Worm (Caenorhabditis elegans) whole organism, young adult: ENCODE measurements around the gene Y41C4A.18.

Source experiments
- B0019.2 ChIP-seq: fragments of 200-800 bp; sonication (Bioruptor generic); conservative IDR thresholded peaks from 2 replicates; pipeline ENCODE4 v1.3.6; 2022; ENCODE audit warnings: missing genetic modification reagents, missing genetic modification characterization, missing compliant biosample characterization
- C06A6.2 ChIP-seq: fragments of 200-800 bp; sonication (Bioruptor generic); conservative IDR thresholded peaks from 2 replicates; pipeline ENCODE4 v1.3.6; 2022; ENCODE audit warnings: missing genetic modification characterization, missing compliant biosample characterization
- F10E7.11 ChIP-seq: sonication (generic microtip); optimal IDR thresholded peaks from 2 replicates; lab custom pipeline; 2017; ENCODE audit warnings: mild to moderate bottlenecking, missing genetic modification characterization, moderate library complexity, missing compliant biosample characterization
- F37B4.10 ChIP-seq: fragments of 200-800 bp; sonication (Bioruptor generic); IDR thresholded peaks from 2 replicates; pipeline ENCODE4 v1.3.6; 2022; ENCODE audit warnings: missing genetic modification characterization, missing compliant biosample characterization
- F39B2.1 ChIP-seq: fragments of 200-800 bp; sonication (Bioruptor generic); IDR thresholded peaks from 2 replicates; pipeline ENCODE4 v1.3.6; 2022; ENCODE audit warnings: missing genetic modification reagents, missing genetic modification characterization, missing compliant biosample characterization
- F57A8.1 ChIP-seq: fragments of 200-800 bp; sonication (Bioruptor generic); optimal IDR thresholded peaks from 2 replicates; lab custom pipeline; 2018; ENCODE audit warnings: mild to moderate bottlenecking, missing genetic modification characterization, moderate library complexity, missing compliant biosample characterization
- K11D2.4 ChIP-seq: fragments of 200-800 bp; sonication (Bioruptor generic); IDR thresholded peaks from 2 replicates; pipeline ENCODE4 v1.3.6; 2022; ENCODE audit warnings: missing genetic modification reagents, missing genetic modification characterization, missing compliant biosample characterization
- K12H6.12 ChIP-seq: fragments of 200-800 bp; sonication (Bioruptor generic); optimal IDR thresholded peaks from 2 replicates; lab custom pipeline; 2018; ENCODE audit warnings: mild to moderate bottlenecking, missing genetic modification characterization, missing compliant biosample characterization
- T07F8.4 ChIP-seq: sonication (generic microtip); optimal IDR thresholded peaks from 2 replicates; lab custom pipeline; 2016; ENCODE audit warnings: mild to moderate bottlenecking, missing genetic modification characterization, moderate library complexity, missing compliant biosample characterization
- Y53F4B.3 ChIP-seq: fragments of 200-800 bp; sonication (Bioruptor generic); IDR thresholded peaks from 2 replicates; pipeline ENCODE4 v1.3.6; 2022; ENCODE audit warnings: missing genetic modification reagents, missing genetic modification characterization, missing compliant biosample characterization
- Y95B8A.8 ChIP-seq: fragments of 200-800 bp; sonication (Bioruptor generic); IDR thresholded peaks from 2 replicates; pipeline ENCODE4 v1.3.6; 2022; ENCODE audit warnings: missing genetic modification reagents, missing genetic modification characterization, missing compliant biosample characterization
- akir-1 ChIP-seq: fragments of 200-800 bp; sonication (Bioruptor generic); optimal IDR thresholded peaks from 2 replicates; lab custom pipeline; 2018; ENCODE audit warnings: mild to moderate bottlenecking, missing genetic modification characterization, moderate library complexity, missing compliant biosample characterization
- ama-1 ChIP-seq, 3 experiments: fragments of 150-350 bp in 1 of 3; sonication (generic microtip) in 2 of 3; optimal IDR thresholded peaks; 2 replicates each; lab custom pipeline; 2014 to 2018; ENCODE audit warnings: missing biosample characterization in 2 of 3, missing genetic modification characterization in 2 of 3, missing genetic modification reagents in 2 of 3
- athp-1 ChIP-seq: sonication (generic microtip); optimal IDR thresholded peaks from 2 replicates; lab custom pipeline; 2017; ENCODE audit warnings: mild to moderate bottlenecking, missing genetic modification characterization, missing compliant biosample characterization
- attf-5 ChIP-seq: fragments of 200-800 bp; sonication (Bioruptor generic); optimal IDR thresholded peaks from 2 replicates; lab custom pipeline; 2018; ENCODE audit warnings: mild to moderate bottlenecking, missing genetic modification characterization, missing compliant biosample characterization
- ccch-3 ChIP-seq: fragments of 200-800 bp; sonication (Bioruptor generic); optimal IDR thresholded peaks from 2 replicates; lab custom pipeline; 2018; ENCODE audit warnings: mild to moderate bottlenecking, missing genetic modification characterization, missing compliant biosample characterization
- cebp-1 ChIP-seq, 2 experiments: fragments of 200-800 bp in 1 of 2; sonication (Bioruptor generic) in 1 of 2; sonication (generic microtip) in 1 of 2; IDR thresholded peaks in 1 of 2; optimal IDR thresholded peaks in 1 of 2; 2 replicates each; pipeline versions ENCODE4 v1.3.6 to Lab custom; 2017 to 2022; ENCODE audit warnings: missing compliant biosample characterization in 2 of 2, missing genetic modification characterization in 2 of 2, mild to moderate bottlenecking in 1 of 2, missing genetic modification reagents in 1 of 2, moderate library complexity in 1 of 2
- ceh-27 ChIP-seq: fragments of 200-800 bp; sonication (Bioruptor generic); optimal IDR thresholded peaks from 2 replicates; lab custom pipeline; 2018; ENCODE audit warnings: mild to moderate bottlenecking, missing genetic modification characterization, moderate library complexity, missing compliant biosample characterization
- ceh-40 ChIP-seq: fragments of 200-800 bp; sonication (Bioruptor generic); IDR thresholded peaks from 2 replicates; pipeline ENCODE4 v1.3.6; 2022; ENCODE audit warnings: missing genetic modification characterization, missing compliant biosample characterization
- ceh-79 ChIP-seq: sonication (generic microtip); optimal IDR thresholded peaks from 2 replicates; lab custom pipeline; 2017; ENCODE audit warnings: mild to moderate bottlenecking, missing genetic modification characterization, missing compliant biosample characterization
- egl-44 ChIP-seq: fragments of 200-800 bp; sonication (Bioruptor generic); IDR thresholded peaks from 2 replicates; pipeline ENCODE4 v1.3.6; 2022; ENCODE audit warnings: missing genetic modification reagents, missing genetic modification characterization, missing compliant biosample characterization
- ekl-4 ChIP-seq: fragments of 200-800 bp; sonication (Bioruptor generic); IDR thresholded peaks from 2 replicates; pipeline ENCODE4 v1.3.6; 2022; ENCODE audit warnings: missing genetic modification reagents, missing genetic modification characterization, missing compliant biosample characterization
- fkh-3 ChIP-seq: sonication (generic microtip); optimal IDR thresholded peaks from 2 replicates; lab custom pipeline; 2016; ENCODE audit warnings: mild to moderate bottlenecking, missing genetic modification characterization, missing compliant biosample characterization
- hmg-1.2 ChIP-seq: fragments of 200-800 bp; sonication (Bioruptor generic); IDR thresholded peaks from 2 replicates; pipeline ENCODE4 v1.3.6; 2022; ENCODE audit warnings: missing genetic modification reagents, missing genetic modification characterization, missing compliant biosample characterization
- hmg-20 ChIP-seq: fragments of 200-800 bp; sonication (Bioruptor generic); IDR thresholded peaks from 2 replicates; pipeline ENCODE4 v1.3.6; 2022; ENCODE audit warnings: missing genetic modification reagents, missing genetic modification characterization, missing compliant biosample characterization
- hrde-1 ChIP-seq: sonication (generic microtip); optimal IDR thresholded peaks from 2 replicates; lab custom pipeline; 2016; ENCODE audit warnings: missing genetic modification characterization, mild to moderate bottlenecking, missing compliant biosample characterization, moderate library complexity, missing genotype, missing genetic modification reagents, borderline replicate concordance
- lag-1 ChIP-seq: fragments of 200-800 bp; sonication (Bioruptor generic); IDR thresholded peaks from 2 replicates; pipeline ENCODE4 v1.3.6; 2022; ENCODE audit warnings: missing genetic modification reagents, missing genetic modification characterization, missing compliant biosample characterization
- let-526 ChIP-seq: fragments of 200-800 bp; sonication (Bioruptor generic); IDR thresholded peaks from 2 replicates; pipeline ENCODE4 v1.3.6; 2022; ENCODE audit warnings: missing genetic modification reagents, missing genetic modification characterization, missing compliant biosample characterization
- let-607 ChIP-seq, 2 experiments: fragments of 200-800 bp in 1 of 2; sonication (Bioruptor generic) in 1 of 2; sonication (generic microtip) in 1 of 2; optimal IDR thresholded peaks; 2 replicates each; lab custom pipeline; 2016 to 2018; ENCODE audit warnings: mild to moderate bottlenecking in 2 of 2, missing compliant biosample characterization in 2 of 2, missing genetic modification characterization in 2 of 2, moderate library complexity in 2 of 2, missing genotype in 1 of 2
- lin-35 ChIP-seq, 3 experiments: fragments of 150-350 bp in 2 of 3; sonication (generic microtip) in 1 of 3; optimal IDR thresholded peaks; 2 replicates each; lab custom pipeline; 2014 to 2018; ENCODE audit warnings: missing biosample characterization in 3 of 3, missing genetic modification characterization in 3 of 3, missing genetic modification reagents in 3 of 3
- lin-40 ChIP-seq: sonication (generic microtip); optimal IDR thresholded peaks from 2 replicates; lab custom pipeline; 2016; ENCODE audit warnings: missing genetic modification characterization, mild to moderate bottlenecking, missing compliant biosample characterization, missing genotype, missing genetic modification reagents
- lin-54 ChIP-seq: fragments of 200-800 bp; sonication (Bioruptor generic); optimal IDR thresholded peaks from 2 replicates; lab custom pipeline; 2018; ENCODE audit warnings: mild to moderate bottlenecking, missing genetic modification characterization, missing compliant biosample characterization
- lir-1 ChIP-seq: fragments of 200-800 bp; sonication (Bioruptor generic); conservative IDR thresholded peaks from 2 replicates; pipeline ENCODE4 v1.3.6; 2022; ENCODE audit warnings: missing genetic modification reagents, missing genetic modification characterization, missing compliant biosample characterization
- lsl-1 ChIP-seq: fragments of 200-800 bp; sonication (Bioruptor generic); optimal IDR thresholded peaks from 2 replicates; lab custom pipeline; 2018; ENCODE audit warnings: mild to moderate bottlenecking, missing genetic modification characterization, moderate library complexity, missing compliant biosample characterization
- mcd-1 ChIP-seq: fragments of 200-800 bp; sonication (Bioruptor generic); IDR thresholded peaks from 2 replicates; pipeline ENCODE4 v1.3.6; 2022; ENCODE audit warnings: missing genetic modification reagents, missing genetic modification characterization, missing compliant biosample characterization
- nfyb-1 ChIP-seq: fragments of 200-800 bp; sonication (Bioruptor generic); IDR thresholded peaks from 2 replicates; pipeline ENCODE4 v1.3.6; 2022; ENCODE audit warnings: missing genetic modification reagents, missing genetic modification characterization, missing compliant biosample characterization
- nhr-179 ChIP-seq: sonication (generic microtip); optimal IDR thresholded peaks from 2 replicates; lab custom pipeline; 2016; ENCODE audit warnings: mild to moderate bottlenecking, missing genetic modification characterization, missing compliant biosample characterization
- nhr-80 ChIP-seq: sonication (generic microtip); optimal IDR thresholded peaks from 2 replicates; lab custom pipeline; 2016; ENCODE audit warnings: missing genetic modification characterization, missing compliant biosample characterization
- pha-4 ChIP-seq: fragments of 150-350 bp; sonication (generic microtip); optimal IDR thresholded peaks from 2 replicates; lab custom pipeline; 2014; ENCODE audit warnings: missing biosample characterization, missing genetic modification reagents, missing genetic modification characterization
- rcor-1 ChIP-seq: fragments of 200-800 bp; sonication (Bioruptor generic); IDR thresholded peaks from 2 replicates; pipeline ENCODE4 v1.3.6; 2022; ENCODE audit warnings: missing genetic modification reagents, missing genetic modification characterization, missing compliant biosample characterization
- repo-1 ChIP-seq: sonication (generic microtip); optimal IDR thresholded peaks from 2 replicates; lab custom pipeline; 2017; ENCODE audit warnings: mild to moderate bottlenecking, missing genetic modification characterization, missing compliant biosample characterization
- rpc-1 ChIP-seq, 2 experiments: fragments of 150-350 bp in 1 of 2; sonication (generic microtip) in 1 of 2; optimal IDR thresholded peaks; 2 replicates each; lab custom pipeline; 2014 to 2018; ENCODE audit warnings: missing biosample characterization in 1 of 2, missing genetic modification characterization in 1 of 2, missing genetic modification reagents in 1 of 2, missing genotype in 1 of 2
- snpc-1.1 ChIP-seq: sonication (generic microtip); optimal IDR thresholded peaks from 2 replicates; lab custom pipeline; 2017; ENCODE audit warnings: missing genetic modification characterization, mild to moderate bottlenecking, missing compliant biosample characterization, antibody characterized with exemption, moderate library complexity, missing genotype, missing genetic modification reagents; ENCODE audit not compliant: insufficient read depth
- snpc-3.4 ChIP-seq: sonication (generic microtip); optimal IDR thresholded peaks from 2 replicates; lab custom pipeline; 2017; ENCODE audit warnings: missing genetic modification characterization, mild to moderate bottlenecking, missing compliant biosample characterization, antibody characterized with exemption, moderate library complexity, missing genotype, missing genetic modification reagents
- somi-1 ChIP-seq: fragments of 200-800 bp; sonication (Bioruptor generic); optimal IDR thresholded peaks from 2 replicates; lab custom pipeline; 2018; ENCODE audit warnings: mild to moderate bottlenecking, missing genetic modification characterization, missing compliant biosample characterization
- tbp1 ChIP-seq: fragments of 200-800 bp; sonication (Bioruptor generic); optimal IDR thresholded peaks from 2 replicates; lab custom pipeline; 2018; ENCODE audit warnings: mild to moderate bottlenecking, missing genetic modification characterization, missing compliant biosample characterization
- ztf-22 ChIP-seq: fragments of 200-800 bp; sonication (Bioruptor generic); optimal IDR thresholded peaks from 2 replicates; lab custom pipeline; 2018; ENCODE audit warnings: mild to moderate bottlenecking, missing genetic modification characterization, moderate library complexity, missing compliant biosample characterization
- ztf-25 ChIP-seq: fragments of 200-800 bp; sonication (Bioruptor generic); IDR thresholded peaks from 2 replicates; pipeline ENCODE4 v1.3.6; 2022; ENCODE audit warnings: missing genetic modification reagents, missing genetic modification characterization, missing compliant biosample characterization

Gene Y41C4A.18

DNA sequence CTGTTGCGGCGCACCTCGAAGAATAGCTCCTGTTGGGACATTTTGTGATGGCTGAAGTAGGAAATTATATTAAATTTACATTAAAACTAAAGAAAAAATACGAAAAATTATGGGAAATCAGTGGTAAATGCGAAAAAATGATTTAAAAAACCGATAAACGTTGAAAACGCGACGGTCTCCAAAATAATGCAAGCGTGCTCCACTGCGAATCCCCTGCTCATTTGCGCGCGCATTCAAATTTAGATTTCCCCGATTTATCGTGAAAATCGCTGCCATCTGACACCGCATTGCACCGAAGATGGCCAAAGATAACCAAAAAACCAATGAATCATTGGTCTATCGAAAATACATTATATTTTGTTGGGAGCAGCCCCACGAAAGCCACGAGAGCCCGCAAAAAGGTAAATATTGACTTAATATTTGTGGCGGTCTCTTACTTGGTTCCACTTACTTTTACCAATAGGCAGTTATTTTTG is 11.0 kb upstream of the Y41C4A.18 start, which contains the start of the genes elb-1 and Y41C4A.11 (continued):
- no peak for TF ChIP-seq ama-1 (optimal IDR thresholded peaks at IDR 0.05; lab: Kevin White, UChicago)
- TF ChIP-seq ama-1 (GFP tag; optimal IDR thresholded peaks at IDR 0.05; lab: Kevin White, UChicago): no peak
- 0 out of 2 replicates have a peak, but pooled peaks have one; percentile 18 for TF ChIP-seq rcor-1 (GFP tag; lab: Robert Waterston, UW)
- no peak for TF ChIP-seq B0019.2
- no peak for TF ChIP-seq F37B4.10 (GFP tag; lab: Robert Waterston, UW)
- no peak for TF ChIP-seq T07F8.4 (tag; lab: Kevin White, UChicago)
- no peak for TF ChIP-seq ekl-4
- TF ChIP-seq Y53F4B.3: no peak
- no peak for TF ChIP-seq C06A6.2 (GFP tag; lab: Robert Waterston, UW)
- TF ChIP-seq snpc-3.4: no peak
- TF ChIP-seq snpc-1.1: no peak
- no peak for TF ChIP-seq athp-1
- TF ChIP-seq repo-1 (tag; lab: Kevin White, UChicago): no peak
- no peak for TF ChIP-seq lir-1 (GFP tag; lab: Robert Waterston, UW)
- no peak for TF ChIP-seq somi-1 (GFP tag; lab: Kevin White, UChicago)
- no peak for TF ChIP-seq let-526
- TF ChIP-seq lsl-1 (GFP tag; lab: Kevin White, UChicago): peak; percentile 35
- 0 out of 2 replicates have a peak, but pooled peaks have one; percentile 13 for TF ChIP-seq K11D2.4 (GFP tag; lab: Robert Waterston, UW)
- no peak for TF ChIP-seq ccch-3
- no peak for TF ChIP-seq hmg-20 (GFP tag; lab: Robert Waterston, UW)
- peak; percentile 55 for TF ChIP-seq pha-4
- TF ChIP-seq egl-44 (GFP tag; lab: Robert Waterston, UW): no peak
- TF ChIP-seq akir-1 (GFP tag; lab: Kevin White, UChicago): no peak
- no peak for TF ChIP-seq ceh-79
- no peak for TF ChIP-seq ceh-40 (GFP tag; lab: Robert Waterston, UW)
- peak; percentile 39 for TF ChIP-seq lin-40
- no peak for TF ChIP-seq fkh-3
- peak; percentile 42 for TF ChIP-seq attf-5
- no peak for TF ChIP-seq Y95B8A.8 (GFP tag; lab: Robert Waterston, UW)
- no peak for TF ChIP-seq F57A8.1 (GFP tag; lab: Kevin White, UChicago)
- no peak for TF ChIP-seq ztf-25 (GFP tag; lab: Robert Waterston, UW)
- peak; percentile 18 to 90 (median 78) for TF ChIP-seq lin-35 (GFP tag; optimal IDR thresholded peaks at IDR 0.05; lab: Kevin White, UChicago)
- peak; percentile 97 for TF ChIP-seq lin-54 (GFP tag; lab: Kevin White, UChicago)
- peak; percentile 19 for TF ChIP-seq tbp1 (GFP tag; lab: Kevin White, UChicago)
- TF ChIP-seq hmg-1.2: no peak
- no peak for TF ChIP-seq hrde-1
- no peak for TF ChIP-seq F39B2.1
- TF ChIP-seq ztf-22 (GFP tag; lab: Kevin White, UChicago): no peak
- peak; percentile 97 for TF ChIP-seq mcd-1 (GFP tag; lab: Robert Waterston, UW)
- TF ChIP-seq nhr-179 (tag; lab: Kevin White, UChicago): no peak
- no peak for TF ChIP-seq K12H6.12

DNA sequence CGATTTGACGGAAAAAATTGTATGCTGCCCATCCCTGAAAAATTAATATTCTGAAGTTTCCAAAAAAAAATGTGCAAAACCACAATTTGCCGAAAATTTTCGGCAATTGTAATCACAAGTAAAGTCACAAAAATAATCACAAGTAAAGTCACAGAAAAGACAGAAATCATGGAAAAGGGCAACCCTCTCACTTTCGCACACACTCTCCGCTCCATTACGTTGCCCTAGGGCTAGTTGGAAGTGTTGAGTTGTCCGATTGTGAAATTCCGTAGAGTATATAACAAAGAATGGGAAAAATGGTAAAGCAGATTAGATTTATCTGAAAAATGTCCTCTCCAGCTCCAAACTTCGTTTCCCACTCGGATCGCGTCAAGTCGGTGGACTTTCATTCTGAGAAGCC is 9.0 kb upstream of the Y41C4A.18 start, which contains the start of gene Y41C4A.32:
Gene Y41C4A.32 (plus strand): TSS at position 302 of the 400 bp plus-strand sequence.
- TF ChIP-seq nhr-80 (peak; percentile 19), F10E7.11 (tag; lab: Kevin White, UChicago) (no peak), cebp-1 (GFP tag; IDR thresholded peaks at IDR 0.05; lab: Robert Waterston, UW) (no peak), cebp-1 (tag; optimal IDR thresholded peaks at IDR 0.05; lab: Kevin White, UChicago) (peak; percentile 75), let-607 (tag; optimal IDR thresholded peaks at IDR 0.05; lab: Kevin White, UChicago) (peak; percentile 96), mcd-1 (GFP tag; lab: Robert Waterston, UW) (0 out of 2 replicates have a peak, but pooled peaks have one; percentile 7), rpc-1 (optimal IDR thresholded peaks at IDR 0.05; lab: Kevin White, UChicago) (no peak), rpc-1 (tag; optimal IDR thresholded peaks at IDR 0.05; lab: Kevin White, UChicago) (no peak), nfyb-1 (GFP tag; lab: Robert Waterston, UW) (no peak), lag-1 (GFP tag; lab: Robert Waterston, UW) (no peak), ceh-27 (GFP tag; lab: Kevin White, UChicago) (no peak)
